Worm (Caenorhabditis elegans) whole organism, L3 larva: ENCODE measurements around the gene fmo-4.

Experiments
- aly-2 ChIP-seq: fragments of 150-350 bp; optimal IDR thresholded peaks from 2 replicates; lab custom pipeline; 2014; ENCODE audit warnings: missing biosample characterization, missing genetic modification characterization
- ceh-16 ChIP-seq: sonication (generic microtip); optimal IDR thresholded peaks from 2 replicates; lab custom pipeline; 2017; ENCODE audit warnings: missing biosample characterization, missing genetic modification characterization
- daf-12 ChIP-seq: fragments of 150-350 bp; optimal IDR thresholded peaks from 2 replicates; lab custom pipeline; 2014; ENCODE audit warnings: missing biosample characterization, missing genetic modification reagents, missing genetic modification characterization
- mdl-1 ChIP-seq: fragments of 150-350 bp; optimal IDR thresholded peaks from 2 replicates; lab custom pipeline; 2014; ENCODE audit warnings: missing biosample characterization, missing genetic modification characterization

The fmo-4 gene

ce11 chrV:13556297-13556696 is 50.2 kb downstream of the fmo-4 start, which contains the start of gene C56A3.6:
C56A3.6 (minus strand) TSS chrV:13556397.
- no peak for TF ChIP-seq aly-2 (tag; lab: Kevin White, UChicago)
- no peak for TF ChIP-seq ceh-16
- no peak for TF ChIP-seq daf-12
- no peak for TF ChIP-seq mdl-1
